Fruit fly (Drosophila melanogaster): ENCODE results near the gene CG32643.
A peak's percentile ranks its signal among the peaks of the same experiment; 100 is the strongest.

The CG32643 gene

dm6 chrX:12937825-12938520 lies 46.4 kb upstream of the CG32643 start (continued):
- TF ChIP-seq Dek (tag; optimal IDR thresholded peaks at IDR 0.05), result peak; percentile 28
- TF ChIP-seq dysf (GFP tag; IDR thresholded peaks at IDR 0.05), result peak; percentile 59; the same call in 2 of the 3 replicates
- no peak for TF ChIP-seq cad (GFP tag; optimal IDR thresholded peaks at IDR 0.05)
- no peak for TF ChIP-seq Mrtf (GFP tag; IDR thresholded peaks at IDR 0.05)
- TF ChIP-seq D19B (GFP tag; optimal IDR thresholded peaks at IDR 0.05), result no peak
- TF ChIP-seq maf-S (GFP tag; optimal IDR thresholded peaks at IDR 0.05), result no peak
- TF ChIP-seq slp2 (GFP tag; optimal IDR thresholded peaks at IDR 0.05), result no peak
- TF ChIP-seq CG17912 (GFP tag; optimal IDR thresholded peaks at IDR 0.05), result no peak
- TF ChIP-seq sug (tag; optimal IDR thresholded peaks at IDR 0.05), result peak; percentile 12
- TF ChIP-seq caup (GFP tag; optimal IDR thresholded peaks at IDR 0.05; ENCODE audit: severe bottlenecking), result peak; percentile 24
- no peak for TF ChIP-seq CG12744 (GFP tag; optimal IDR thresholded peaks at IDR 0.05)
- no peak for TF ChIP-seq cas (GFP tag; IDR thresholded peaks at IDR 0.05)
- TF ChIP-seq vfl (GFP tag; optimal IDR thresholded peaks at IDR 0.05), result no peak
- no peak for TF ChIP-seq zen2 (GFP tag; IDR thresholded peaks at IDR 0.05; ENCODE audit: partially characterized antibody)
- TF ChIP-seq CG9932 (GFP tag; IDR thresholded peaks at IDR 0.05), result peak; percentile 43
- peak; percentile 17 for TF ChIP-seq CG17385 (GFP tag; optimal IDR thresholded peaks at IDR 0.05)
- no peak for TF ChIP-seq vnd (GFP tag; IDR thresholded peaks at IDR 0.05; ENCODE audit: partially characterized antibody)
- no peak for TF ChIP-seq CG10462 (GFP tag; optimal IDR thresholded peaks at IDR 0.05)
- no peak for TF ChIP-seq CG2202 (tag; optimal IDR thresholded peaks at IDR 0.05)
- TF ChIP-seq tap (tag; optimal IDR thresholded peaks at IDR 0.05), result no peak
- TF ChIP-seq al (GFP tag; IDR thresholded peaks at IDR 0.05), result no peak
- peak; percentile 49 for TF ChIP-seq Fer3 (tag; optimal IDR thresholded peaks at IDR 0.05)
- TF ChIP-seq Poxn (GFP tag; IDR thresholded peaks at IDR 0.05), result no peak
- no peak for TF ChIP-seq pfk (GFP tag; optimal IDR thresholded peaks at IDR 0.05)
- TF ChIP-seq Dp (GFP tag; optimal IDR thresholded peaks at IDR 0.05), result no peak
- TF ChIP-seq CG4328 (GFP tag; optimal IDR thresholded peaks at IDR 0.05), result no peak
- TF ChIP-seq pho (GFP tag; optimal IDR thresholded peaks at IDR 0.05), result no peak
- no peak for TF ChIP-seq Hr78 (GFP tag; optimal IDR thresholded peaks at IDR 0.05)
- no peak for TF ChIP-seq Spps (tag; optimal IDR thresholded peaks at IDR 0.05)
- no peak for TF ChIP-seq CG7928 (GFP tag; optimal IDR thresholded peaks at IDR 0.05)
- peak; percentile 5 for TF ChIP-seq CG13775 (GFP tag; optimal IDR thresholded peaks at IDR 0.05)
- no peak for TF ChIP-seq CG16863 (GFP tag; optimal IDR thresholded peaks at IDR 0.05)
- peak; percentile 46 for TF ChIP-seq CG8388 (GFP tag; optimal IDR thresholded peaks at IDR 0.05)
- TF ChIP-seq CG17361 (GFP tag; IDR thresholded peaks at IDR 0.05), result peak; percentile 56
- no peak for TF ChIP-seq ro (GFP tag; IDR thresholded peaks at IDR 0.05)
- TF ChIP-seq abd-A (tag; optimal IDR thresholded peaks at IDR 0.05), result peak; percentile 49
- no peak for TF ChIP-seq stwl (tag; optimal IDR thresholded peaks at IDR 0.05)
- peak; percentile 29 for TF ChIP-seq CG12659 (GFP tag; optimal IDR thresholded peaks at IDR 0.05)
- TF ChIP-seq nau (GFP tag; optimal IDR thresholded peaks at IDR 0.05), result no peak
- peak; percentile 60 for TF ChIP-seq CG10979 (tag; optimal IDR thresholded peaks at IDR 0.05)
- TF ChIP-seq CG16815 (GFP tag; optimal IDR thresholded peaks at IDR 0.05), result no peak
- TF ChIP-seq Hsf (GFP tag; optimal IDR thresholded peaks at IDR 0.05), result no peak
- no peak for TF ChIP-seq BEAF-32 (GFP tag; optimal IDR thresholded peaks at IDR 0.05)
- TF ChIP-seq CG7987 (GFP tag; optimal IDR thresholded peaks at IDR 0.05), result no peak
- TF ChIP-seq CG17328 (GFP tag; IDR thresholded peaks at IDR 0.05), result no peak
- peak; percentile 34 for TF ChIP-seq bcd (GFP tag; optimal IDR thresholded peaks at IDR 0.05)
- TF ChIP-seq nom (GFP tag; optimal IDR thresholded peaks at IDR 0.05), result no peak
- peak; percentile 26 for TF ChIP-seq exex (tag; optimal IDR thresholded peaks at IDR 0.05)
- TF ChIP-seq gce (GFP tag; IDR thresholded peaks at IDR 0.05), result 0 out of 3 replicates have a peak, but pooled peaks have one; percentile 19

Data from whole organism, embryonic.